Fruit fly (Drosophila melanogaster) whole organism, pupa: ENCODE data around the gene CG31898.

Experiments
- CG10348 ChIP-seq: fragments of 200-800 bp; sonication (Bioruptor generic); IDR thresholded peaks from 2 replicates; pipeline ENCODE4 v1.3.6; 2022; ENCODE audit warnings: missing biosample characterization, missing genetic modification characterization
- CG12605 ChIP-seq: fragments of 200-800 bp; sonication (Bioruptor generic); IDR thresholded peaks from 2 replicates; pipeline ENCODE4 v1.3.6; 2022; ENCODE audit warnings: missing biosample characterization, missing genetic modification characterization
- CG13204 ChIP-seq: fragments of 200-800 bp; sonication (Bioruptor generic); optimal IDR thresholded peaks from 2 replicates; lab custom pipeline; 2018; ENCODE audit warnings: missing biosample characterization, mild to moderate bottlenecking, missing genetic modification characterization, moderate library complexity
- CG14655 ChIP-seq: fragments of 200-800 bp; sonication (Bioruptor generic); optimal IDR thresholded peaks from 3 replicates; lab custom pipeline; 2017; ENCODE audit warnings: mild to moderate bottlenecking, missing biosample characterization, missing genetic modification reagents, missing genetic modification characterization
- CG15710 ChIP-seq: fragments of 200-800 bp; sonication (Bioruptor generic); optimal IDR thresholded peaks from 2 replicates; lab custom pipeline; 2018; ENCODE audit warnings: missing biosample characterization, mild to moderate bottlenecking, missing genetic modification characterization, moderate library complexity
- CG17806 ChIP-seq: fragments of 200-800 bp; sonication (Bioruptor generic); optimal IDR thresholded peaks from 2 replicates; lab custom pipeline; 2018; ENCODE audit warnings: missing biosample characterization, mild to moderate bottlenecking, missing genetic modification characterization, moderate library complexity
- CG32121 ChIP-seq: fragments of 200-800 bp; sonication (Bioruptor generic); IDR thresholded peaks from 2 replicates; pipeline ENCODE4 v1.3.6; 2022; ENCODE audit warnings: missing biosample characterization, missing genetic modification characterization
- CG34367 ChIP-seq: fragments of 200-800 bp; sonication (Bioruptor generic); optimal IDR thresholded peaks from 2 replicates; lab custom pipeline; 2018; ENCODE audit warnings: missing biosample characterization, mild to moderate bottlenecking, missing genetic modification characterization
- CG4496 ChIP-seq: fragments of 200-800 bp; sonication (Bioruptor generic); IDR thresholded peaks from 3 replicates; pipeline ENCODE4 v1.3.6; 2022; ENCODE audit warnings: missing biosample characterization, missing genetic modification characterization
- CG8159 ChIP-seq: fragments of 200-800 bp; sonication (Bioruptor generic); optimal IDR thresholded peaks from 3 replicates; lab custom pipeline; 2018; ENCODE audit warnings: missing biosample characterization, mild to moderate bottlenecking, missing genetic modification characterization, moderate library complexity
- CG8301 ChIP-seq: fragments of 200-800 bp; sonication (Bioruptor generic); optimal IDR thresholded peaks from 2 replicates; lab custom pipeline; 2018; ENCODE audit warnings: missing biosample characterization, mild to moderate bottlenecking, missing genetic modification characterization
- CG9948 ChIP-seq: fragments of 200-800 bp; sonication (Bioruptor generic); optimal IDR thresholded peaks from 2 replicates; lab custom pipeline; 2018; ENCODE audit warnings: missing biosample characterization, mild to moderate bottlenecking, missing genetic modification characterization, moderate library complexity
- D1 ChIP-seq: fragments of 200-800 bp; sonication (Bioruptor generic); optimal IDR thresholded peaks from 2 replicates; lab custom pipeline; 2018; ENCODE audit warnings: missing biosample characterization, mild to moderate bottlenecking, missing genetic modification characterization, moderate library complexity
- EcR ChIP-seq: fragments of 200-800 bp; sonication (Bioruptor generic); optimal IDR thresholded peaks from 3 replicates; lab custom pipeline; 2019; ENCODE audit warnings: missing biosample characterization, missing genetic modification characterization, mild to moderate bottlenecking, moderate library complexity, missing genetic modification reagents
- Ets98B ChIP-seq: fragments of 200-800 bp; sonication (Bioruptor generic); IDR thresholded peaks from 2 replicates; pipeline ENCODE4 v1.3.6; 2022; ENCODE audit warnings: missing biosample characterization, missing genetic modification characterization
- Pif1A ChIP-seq: fragments of 200-800 bp; sonication (Bioruptor generic); optimal IDR thresholded peaks from 3 replicates; lab custom pipeline; 2016; ENCODE audit warnings: missing biosample characterization, missing genetic modification characterization
- Pif1B ChIP-seq: fragments of 200-800 bp; sonication (Bioruptor generic); optimal IDR thresholded peaks from 3 replicates; lab custom pipeline; 2016; ENCODE audit warnings: missing biosample characterization, missing genetic modification characterization
- Snoo ChIP-seq: fragments of 200-800 bp; sonication (Bioruptor generic); optimal IDR thresholded peaks from 3 replicates; lab custom pipeline; 2017; ENCODE audit warnings: missing biosample characterization, mild to moderate bottlenecking, missing genetic modification characterization, inconsistent platforms
- fd96Ca ChIP-seq: fragments of 200-800 bp; sonication (Bioruptor generic); IDR thresholded peaks from 3 replicates; pipeline ENCODE4 v1.3.6; 2022; ENCODE audit warnings: missing biosample characterization, missing genetic modification characterization
- gl ChIP-seq: fragments of 200-800 bp; sonication (Bioruptor generic); optimal IDR thresholded peaks from 2 replicates; lab custom pipeline; 2018; ENCODE audit warnings: missing biosample characterization, mild to moderate bottlenecking, missing genetic modification characterization
- rn ChIP-seq: fragments of 200-800 bp; sonication (Bioruptor generic); IDR thresholded peaks from 2 replicates; pipeline ENCODE4 v1.3.6; 2022; ENCODE audit warnings: missing biosample characterization, missing genetic modification characterization

Gene CG31898

dm6 chr2L:8416350-8417046 is 16.3 kb downstream of the CG31898 start:
- TF ChIP-seq CG34367 (tag; lab: Kevin White, UChicago) (peak; percentile 61), CG9948 (peak; percentile 65), gl (peak; percentile 61), CG8301 (tag; lab: Kevin White, UChicago) (peak; percentile 59), CG8159 (tag; lab: Kevin White, UChicago) (peak; percentile 69), CG10348 (GFP tag; lab: Robert Waterston, UW) (no peak), CG12605 (peak; percentile 35; the same call in 1 of the 2 replicates), CG32121 (peak; percentile 19; the same call in 1 of the 2 replicates), Snoo (tag; lab: Kevin White, UChicago) (peak; percentile 69), Pif1A (GFP tag; lab: Kevin White, UChicago) (peak; percentile 82), CG4496 (GFP tag; lab: Robert Waterston, UW) (peak; percentile 65), CG15710 (tag; lab: Kevin White, UChicago) (peak; percentile 60), D1 (tag; lab: Kevin White, UChicago) (peak; percentile 0), CG17806 (tag; lab: Kevin White, UChicago) (peak; percentile 65), CG14655 (GFP tag; lab: Kevin White, UChicago) (peak; percentile 72), CG13204 (peak; percentile 66), Ets98B (GFP tag; lab: Robert Waterston, UW) (peak; percentile 30; the same call in 1 of the 2 replicates), Pif1B (peak; percentile 68), EcR (GFP tag; lab: Kevin White, UChicago) (peak; percentile 97), rn (GFP tag; lab: Robert Waterston, UW) (no peak), fd96Ca (0 out of 3 replicates have a peak, but pooled peaks have one; percentile 62)

DNA sequence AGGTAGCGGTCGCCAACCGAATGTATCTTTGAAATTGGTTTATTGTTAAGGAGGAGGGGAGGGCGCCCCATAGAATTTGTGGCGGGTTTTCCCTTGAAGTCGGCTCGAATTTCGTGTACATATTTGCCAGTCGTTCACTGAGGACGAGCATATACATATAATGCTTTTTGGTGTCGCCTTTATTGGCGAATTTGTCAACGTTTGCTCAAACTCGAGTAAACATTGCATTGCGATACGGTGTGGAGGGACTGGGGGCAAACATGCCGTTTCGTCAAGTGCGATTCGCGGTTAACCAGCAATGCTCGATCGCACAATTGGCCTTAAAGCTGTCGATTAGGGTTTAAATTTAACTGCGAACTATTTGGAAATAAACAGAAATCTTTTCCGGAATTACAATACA is 17.3 kb downstream of the CG31898 start:
- no peak for TF ChIP-seq D1 (tag; lab: Kevin White, UChicago)
- no peak for TF ChIP-seq CG17806 (tag; lab: Kevin White, UChicago)
- TF ChIP-seq CG8159 (tag; lab: Kevin White, UChicago) = no peak

DNA sequence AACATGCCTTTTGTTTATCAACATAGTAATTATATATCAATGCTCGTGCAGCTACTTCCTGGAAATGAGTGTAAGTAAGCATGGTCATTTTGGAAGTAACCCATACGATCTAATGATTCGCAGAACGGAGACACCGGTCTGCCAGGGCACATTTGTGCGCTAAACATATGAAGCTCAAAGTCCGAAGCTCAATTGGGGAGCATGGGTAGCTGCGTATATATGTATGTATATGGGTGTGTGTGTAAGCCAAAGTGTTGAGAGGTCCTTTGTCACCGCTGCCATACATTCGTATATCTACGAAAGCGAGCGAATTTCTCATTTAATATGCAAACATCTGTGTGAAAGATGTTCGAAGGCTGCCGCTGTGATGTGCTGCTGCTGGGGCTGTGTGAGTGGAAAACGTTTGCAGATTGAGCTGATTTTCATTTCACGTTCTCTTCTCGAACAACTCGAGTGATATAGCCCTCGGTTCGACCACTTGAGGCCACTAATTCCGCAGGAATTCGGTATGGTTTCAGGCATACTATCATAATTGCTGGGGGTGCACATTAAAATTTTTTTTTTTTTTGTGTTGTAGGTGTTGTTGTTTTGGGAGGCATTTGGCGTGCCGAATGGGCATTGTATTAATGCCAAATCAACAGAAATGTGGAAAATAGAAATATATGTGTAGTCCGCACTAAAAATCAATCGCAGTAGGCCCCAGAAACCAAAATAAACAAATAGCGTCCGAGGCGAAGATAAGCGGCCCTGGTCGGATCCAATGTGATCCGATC is 18.1 kb downstream of the CG31898 start:
- TF ChIP-seq CG10348 (GFP tag; lab: Robert Waterston, UW) = no peak
- TF ChIP-seq EcR (GFP tag; lab: Kevin White, UChicago) = no peak
- no peak for TF ChIP-seq Pif1A (GFP tag; lab: Kevin White, UChicago)
- TF ChIP-seq gl = peak; percentile 44
- TF ChIP-seq CG9948 = no peak
- TF ChIP-seq CG34367 (tag; lab: Kevin White, UChicago) = no peak
- TF ChIP-seq Snoo (tag; lab: Kevin White, UChicago) = no peak
- peak; percentile 18 for TF ChIP-seq CG13204
- TF ChIP-seq, all 21 proteins: peak for 2

- peak; percentile 75 for TF ChIP-seq CG13204
- TF ChIP-seq gl = peak; percentile 58
- TF ChIP-seq CG12605 = 0 out of 2 replicates have a peak, but pooled peaks have one; percentile 18
- TF ChIP-seq EcR (GFP tag; lab: Kevin White, UChicago) = peak; percentile 94
- peak; percentile 28 for TF ChIP-seq CG15710 (tag; lab: Kevin White, UChicago)
- peak; percentile 1 for TF ChIP-seq CG14655 (GFP tag; lab: Kevin White, UChicago)
- no peak for TF ChIP-seq D1 (tag; lab: Kevin White, UChicago)
- TF ChIP-seq Ets98B (GFP tag; lab: Robert Waterston, UW) = no peak
- TF ChIP-seq CG4496 (GFP tag; lab: Robert Waterston, UW) = peak; percentile 43; the same call in 1 of the 3 replicates
Observed at dm6 chr2L:8419382-8419940, 19.2 kb downstream of the CG31898 start.

DNA sequence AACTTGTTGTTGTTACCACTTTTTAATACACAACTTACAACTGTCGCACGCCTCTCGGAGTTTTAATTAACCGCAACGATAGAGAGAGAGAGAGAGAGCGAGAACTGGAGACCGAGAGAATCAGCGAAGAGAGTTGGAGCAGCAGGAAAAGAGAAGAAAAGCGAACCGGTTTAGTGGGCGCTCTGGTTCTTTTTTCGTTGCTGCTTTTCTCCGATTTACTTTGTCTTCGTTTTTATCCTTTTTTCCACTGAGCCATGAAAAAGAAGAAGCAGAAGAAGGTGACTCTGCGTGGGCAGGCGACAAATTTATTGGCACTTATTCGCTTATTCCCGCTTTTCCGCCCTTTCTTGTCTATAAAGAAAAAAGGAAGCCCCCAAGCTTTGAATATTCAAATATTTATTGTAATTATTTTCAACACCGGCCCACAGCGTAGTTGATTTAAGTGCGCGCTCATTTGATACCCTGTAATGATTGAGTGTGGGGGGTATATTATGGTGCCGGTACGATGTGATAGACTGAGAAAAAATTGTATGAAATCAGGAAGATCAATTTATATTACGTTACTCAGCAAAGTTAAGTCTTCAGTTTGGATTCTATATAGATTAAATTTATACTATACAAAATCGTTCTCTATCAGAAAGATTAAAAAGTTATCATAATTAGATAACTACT is 20.2 kb downstream of the CG31898 start:
- TF ChIP-seq CG15710 (tag; lab: Kevin White, UChicago) (peak; percentile 11), D1 (tag; lab: Kevin White, UChicago) (no peak), CG10348 (GFP tag; lab: Robert Waterston, UW) (no peak), rn (GFP tag; lab: Robert Waterston, UW) (no peak), CG34367 (tag; lab: Kevin White, UChicago) (peak; percentile 43), CG8301 (tag; lab: Kevin White, UChicago) (peak; percentile 7), Ets98B (GFP tag; lab: Robert Waterston, UW) (no peak), EcR (GFP tag; lab: Kevin White, UChicago) (peak; percentile 31), CG12605 (peak; percentile 36; the same call in 1 of the 2 replicates), CG32121 (no peak), Pif1A (GFP tag; lab: Kevin White, UChicago) (peak; percentile 47), CG13204 (peak; percentile 66), CG8159 (tag; lab: Kevin White, UChicago) (peak; percentile 38), CG4496 (GFP tag; lab: Robert Waterston, UW) (peak; percentile 57; the same call in 1 of the 3 replicates), gl (peak; percentile 69), CG17806 (tag; lab: Kevin White, UChicago) (peak; percentile 24), CG9948 (no peak), fd96Ca (no peak), CG14655 (GFP tag; lab: Kevin White, UChicago) (peak; percentile 22), Pif1B (peak; percentile 6), Snoo (tag; lab: Kevin White, UChicago) (no peak)
